Fruit fly (Drosophila melanogaster): ENCODE measurements around the gene OtopLa.

Gene OtopLa

DNA sequence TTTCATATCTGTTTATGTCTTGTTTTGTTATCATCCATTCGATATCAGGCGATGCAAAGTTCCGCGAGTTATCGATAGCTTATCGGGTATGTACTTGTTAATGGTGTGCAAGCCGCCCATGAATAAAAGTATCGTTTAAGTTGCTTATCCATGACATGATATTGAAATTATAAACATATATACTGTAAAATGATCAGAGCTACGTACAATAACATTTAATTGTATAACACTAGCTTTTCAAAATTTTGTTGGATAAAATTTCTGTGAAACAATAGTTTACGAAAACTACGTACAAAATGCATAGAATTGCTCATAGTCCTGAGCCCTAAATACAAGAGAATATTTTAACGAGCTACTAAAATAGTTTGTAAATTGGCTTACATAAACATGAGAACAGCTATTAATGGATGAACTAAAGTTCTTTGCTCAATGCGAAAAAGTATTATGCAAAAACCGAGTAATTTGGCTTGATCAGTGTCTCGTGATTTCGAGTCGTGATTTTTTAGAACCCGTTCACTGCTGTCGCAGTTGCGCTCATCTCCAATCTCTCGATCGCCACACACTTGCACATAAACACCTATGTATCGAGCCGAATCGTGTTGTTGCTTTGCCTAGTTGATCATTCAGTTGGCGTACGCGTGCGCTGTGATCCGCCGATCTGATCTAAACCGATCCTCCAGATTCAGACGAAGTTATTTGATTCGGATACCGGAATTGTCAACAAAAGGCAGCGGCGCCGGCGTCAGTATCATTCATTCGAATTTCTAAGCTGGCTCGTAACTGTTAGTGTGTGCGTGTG, 41.3 kb upstream of the OtopLa start, which contains the start of the genes PGAP1 and cv (continued):
- TF ChIP-seq Max (GFP tag; optimal IDR thresholded peaks at IDR 0.05) (no peak), CG16779 (GFP tag; IDR thresholded peaks at IDR 0.05) (no peak), unc-4 (GFP tag; IDR thresholded peaks at IDR 0.05; ENCODE audit: partially characterized antibody) (peak; percentile 72), pum (GFP tag; optimal IDR thresholded peaks at IDR 0.05) (no peak), Hr78 (GFP tag; optimal IDR thresholded peaks at IDR 0.05) (no peak), chn (GFP tag; optimal IDR thresholded peaks at IDR 0.05) (no peak), sima (GFP tag; optimal IDR thresholded peaks at IDR 0.05) (no peak), CG31388 (GFP tag; optimal IDR thresholded peaks at IDR 0.05) (no peak), psq (GFP tag; optimal IDR thresholded peaks at IDR 0.05) (no peak), CG9817 (tag; optimal IDR thresholded peaks at IDR 0.05) (peak; percentile 8), schlank (tag; optimal IDR thresholded peaks at IDR 0.05) (no peak), CG17829 (tag; optimal IDR thresholded peaks at IDR 0.05) (peak; percentile 20), CG4854 (GFP tag; optimal IDR thresholded peaks at IDR 0.05) (no peak), eyg (GFP tag; optimal IDR thresholded peaks at IDR 0.05) (no peak), Doc2 (GFP tag; IDR thresholded peaks at IDR 0.05) (no peak), CG6254 (GFP tag; optimal IDR thresholded peaks at IDR 0.05) (no peak), Lim3 (GFP tag; IDR thresholded peaks at IDR 0.05) (no peak), CG17385 (GFP tag; optimal IDR thresholded peaks at IDR 0.05) (no peak), NK7.1 (GFP tag; optimal IDR thresholded peaks at IDR 0.05) (no peak), toy (GFP tag; IDR thresholded peaks at IDR 0.05) (no peak), Usf (GFP tag; optimal IDR thresholded peaks at IDR 0.05) (no peak), BEAF-32 (GFP tag; optimal IDR thresholded peaks at IDR 0.05) (peak; percentile 86), C15 (GFP tag; IDR thresholded peaks at IDR 0.05) (no peak), CG12942 (GFP tag; optimal IDR thresholded peaks at IDR 0.05) (no peak), CG31224 (GFP tag; IDR thresholded peaks at IDR 0.05) (no peak), bcd (GFP tag; optimal IDR thresholded peaks at IDR 0.05) (no peak), Mad (GFP tag; optimal IDR thresholded peaks at IDR 0.05) (no peak), CG7963 (GFP tag; IDR thresholded peaks at IDR 0.05; ENCODE audit: partially characterized antibody) (peak; percentile 65), Side (GFP tag; optimal IDR thresholded peaks at IDR 0.05) (no peak), Kr (GFP tag; optimal IDR thresholded peaks at IDR 0.05) (no peak), Sox102F (GFP tag; optimal IDR thresholded peaks at IDR 0.05) (peak; percentile 14), CG11560 (tag; IDR thresholded peaks at IDR 0.05) (peak; percentile 96), CG17186 (GFP tag; optimal IDR thresholded peaks at IDR 0.05) (no peak), CG7271 (tag; optimal IDR thresholded peaks at IDR 0.05) (no peak), gcm2 (GFP tag; optimal IDR thresholded peaks at IDR 0.05) (no peak), Dp (GFP tag; optimal IDR thresholded peaks at IDR 0.05) (peak; percentile 15), CG13123 (GFP tag; optimal IDR thresholded peaks at IDR 0.05) (no peak), CG3838 (GFP tag; optimal IDR thresholded peaks at IDR 0.05) (no peak), jigr1 (GFP tag; IDR thresholded peaks at IDR 0.05) (no peak), cg (GFP tag; optimal IDR thresholded peaks at IDR 0.05) (peak; percentile 92), Atf3 (GFP tag; optimal IDR thresholded peaks at IDR 0.05) (no peak), CG11456 (GFP tag; IDR thresholded peaks at IDR 0.05) (0 out of 3 replicates have a peak, but pooled peaks have one; percentile 49), CG4282 (GFP tag; optimal IDR thresholded peaks at IDR 0.05) (no peak), CG12769 (tag; optimal IDR thresholded peaks at IDR 0.05) (no peak), BtbVII (GFP tag; optimal IDR thresholded peaks at IDR 0.05) (no peak), CoRest (tag; optimal IDR thresholded peaks at IDR 0.05) (peak; percentile 51), CG18476 (GFP tag; optimal IDR thresholded peaks at IDR 0.05) (no peak), fu2 (GFP tag; optimal IDR thresholded peaks at IDR 0.05) (no peak), repo (GFP tag; optimal IDR thresholded peaks at IDR 0.05) (no peak), CG31441 (GFP tag; IDR thresholded peaks at IDR 0.05) (peak; percentile 65; the same call in 1 of the 2 replicates)
